Fruit fly (Drosophila melanogaster) whole organism, adult: ENCODE results near the gene bbx.

Experiments used
- CG11617 ChIP-seq: fragments of 200-800 bp; sonication (Bioruptor generic); optimal IDR thresholded peaks from 2 replicates; lab custom pipeline; 2017; ENCODE audit warnings: mild to moderate bottlenecking, missing biosample characterization, missing genetic modification reagents, missing genetic modification characterization
- CG1620 ChIP-seq: fragments of 200-800 bp; sonication (Bioruptor generic); optimal IDR thresholded peaks from 2 replicates; lab custom pipeline; 2016; ENCODE audit warnings: missing biosample characterization, missing genetic modification characterization
- CG33017 ChIP-seq: fragments of 200-800 bp; sonication (Bioruptor generic); optimal IDR thresholded peaks from 2 replicates; lab custom pipeline; 2018; ENCODE audit warnings: missing biosample characterization, mild to moderate bottlenecking, missing genetic modification characterization, moderate library complexity
- CG5204 ChIP-seq: fragments of 200-800 bp; sonication (Bioruptor generic); optimal IDR thresholded peaks from 2 replicates; lab custom pipeline; 2016; ENCODE audit warnings: missing biosample characterization, missing genetic modification characterization
- CG7101 ChIP-seq: fragments of 200-800 bp; sonication (Bioruptor generic); optimal IDR thresholded peaks from 2 replicates; lab custom pipeline; 2018; ENCODE audit warnings: missing biosample characterization, mild to moderate bottlenecking, missing genetic modification characterization, moderate library complexity
- Clk ChIP-seq: fragments of 200-800 bp; sonication (Bioruptor generic); optimal IDR thresholded peaks from 2 replicates; lab custom pipeline; 2017; ENCODE audit warnings: missing biosample characterization, missing genetic modification characterization
- ovo ChIP-seq: fragments of 200-800 bp; sonication (Bioruptor generic); optimal IDR thresholded peaks from 2 replicates; lab custom pipeline; 2016; ENCODE audit warnings: missing biosample characterization, missing genetic modification characterization
- pad ChIP-seq: fragments of 200-800 bp; sonication (Bioruptor generic); optimal IDR thresholded peaks from 3 replicates; lab custom pipeline; 2017; ENCODE audit warnings: missing biosample characterization, missing genetic modification characterization, mild to moderate bottlenecking, moderate library complexity, missing genetic modification reagents

- TF ChIP-seq CG1620 (GFP tag; lab: Kevin White, UChicago) (peak; percentile 85), CG33017 (tag; lab: Kevin White, UChicago) (peak; percentile 49), CG5204 (GFP tag; lab: Kevin White, UChicago) (peak; percentile 65), ovo (peak; percentile 87), pad (peak; percentile 74), Clk (GFP tag; lab: Kevin White, UChicago) (peak; percentile 48), CG11617 (peak; percentile 85), CG7101 (tag; lab: Kevin White, UChicago) (peak; percentile 82)
Observed at dm6 chrX:21339476-21339931, 23.3 kb upstream of the bbx start, which contains the start of the genes tty and fliI.
